Worm (Caenorhabditis elegans) whole organism, early embryonic: ENCODE results near the gene C10A4.13.

ENCODE experiments used
- B0310.2 ChIP-seq: sonication (generic microtip); optimal IDR thresholded peaks from 2 replicates; lab custom pipeline; 2016; ENCODE audit warnings: mild to moderate bottlenecking, missing genetic modification characterization, missing compliant biosample characterization
- F13C5.2 ChIP-seq: sonication (generic microtip); optimal IDR thresholded peaks from 2 replicates; lab custom pipeline; 2017; ENCODE audit warnings: mild to moderate bottlenecking, missing genetic modification characterization, inconsistent platforms, missing compliant biosample characterization
- aly-1 ChIP-seq: sonication (generic microtip); optimal IDR thresholded peaks from 2 replicates; lab custom pipeline; 2016; ENCODE audit warnings: missing genetic modification characterization, missing compliant biosample characterization
- ama-1 ChIP-seq: fragments of 150-350 bp; optimal IDR thresholded peaks from 2 replicates; lab custom pipeline; 2014
- ceh-13 ChIP-seq: fragments of 200-800 bp; sonication (Bioruptor generic); optimal IDR thresholded peaks from 2 replicates; lab custom pipeline; 2018; ENCODE audit warnings: mild to moderate bottlenecking, missing genetic modification characterization, missing compliant biosample characterization
- ceh-36 ChIP-seq: sonication (generic microtip); optimal IDR thresholded peaks from 2 replicates; lab custom pipeline; 2016; ENCODE audit warnings: missing genetic modification characterization, inconsistent platforms, missing compliant biosample characterization
- ets-7 ChIP-seq: sonication (generic microtip); optimal IDR thresholded peaks from 2 replicates; lab custom pipeline; 2016; ENCODE audit warnings: missing genotype, missing genetic modification characterization, missing compliant biosample characterization
- flt-1 ChIP-seq: fragments of 200-800 bp; sonication (Bioruptor generic); IDR thresholded peaks from 2 replicates; pipeline ENCODE4 v1.3.6; 2022; ENCODE audit warnings: missing genetic modification characterization, missing compliant biosample characterization
- hmbx-1 ChIP-seq: sonication (generic microtip); optimal IDR thresholded peaks from 2 replicates; lab custom pipeline; 2016; ENCODE audit warnings: mild to moderate bottlenecking, missing genetic modification characterization, missing compliant biosample characterization
- hmg-4 ChIP-seq: fragments of 200-800 bp; sonication (Bioruptor generic); optimal IDR thresholded peaks from 2 replicates; lab custom pipeline; 2018; ENCODE audit warnings: mild to moderate bottlenecking, missing genetic modification characterization, missing compliant biosample characterization
- hnd-1 ChIP-seq: sonication (generic microtip); optimal IDR thresholded peaks from 2 replicates; lab custom pipeline; 2016; ENCODE audit warnings: missing genetic modification characterization, missing compliant biosample characterization
- pes-1 ChIP-seq: fragments of 200-800 bp; sonication (Bioruptor generic); IDR thresholded peaks from 2 replicates; pipeline ENCODE4 v1.3.6; 2022; ENCODE audit warnings: missing genetic modification reagents, missing genetic modification characterization, missing compliant biosample characterization
- scrt-1 ChIP-seq: fragments of 200-800 bp; sonication (Bioruptor generic); IDR thresholded peaks from 2 replicates; pipeline ENCODE4 v1.3.6; 2022; ENCODE audit warnings: missing genetic modification characterization, missing compliant biosample characterization
- sea-1 ChIP-seq: fragments of 200-800 bp; sonication (Bioruptor generic); conservative IDR thresholded peaks from 2 replicates; pipeline ENCODE4 v1.3.6; 2022; ENCODE audit warnings: missing genetic modification characterization, missing compliant biosample characterization
- tbx-11 ChIP-seq: fragments of 200-800 bp; sonication (Bioruptor generic); IDR thresholded peaks from 2 replicates; pipeline ENCODE4 v1.3.6; 2022; ENCODE audit warnings: missing genetic modification characterization, missing compliant biosample characterization
- tbx-37 ChIP-seq: fragments of 200-800 bp; sonication (Bioruptor generic); conservative IDR thresholded peaks from 2 replicates; pipeline ENCODE4 v1.3.6; 2022; ENCODE audit warnings: missing genetic modification reagents, missing genetic modification characterization, missing compliant biosample characterization
- tra-4 ChIP-seq: sonication (generic microtip); optimal IDR thresholded peaks from 2 replicates; lab custom pipeline; 2017; ENCODE audit warnings: missing genetic modification characterization, missing compliant biosample characterization

The C10A4.13 gene

DNA sequence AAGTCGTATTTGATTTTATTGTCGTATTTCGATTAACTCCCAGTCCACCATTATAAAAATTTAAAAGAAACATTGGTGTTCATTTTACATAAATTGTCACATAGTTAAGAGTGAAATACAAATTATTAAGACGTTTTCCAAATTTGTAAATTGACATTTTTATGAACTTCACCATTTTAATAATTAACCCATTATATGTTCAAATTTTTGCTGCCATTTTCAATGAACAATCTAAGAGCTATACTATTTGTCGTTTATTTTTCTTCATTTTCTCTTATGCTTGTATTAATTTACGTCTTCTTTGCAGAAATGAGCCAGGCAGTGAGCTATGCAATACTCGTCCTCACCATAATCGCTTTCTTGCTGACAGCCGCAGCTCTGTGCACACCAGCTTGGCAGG is 33.3 kb upstream of the C10A4.13 start, which contains the start of gene clc-2:
clc-2 (plus strand) TSS at position 301 of the 400 bp plus-strand sequence.
- TF ChIP-seq hmg-4 (GFP tag; lab: Kevin White, UChicago) (no peak), F13C5.2 (no peak), ceh-36 (tag; lab: Kevin White, UChicago) (no peak), ceh-13 (no peak), tbx-37 (GFP tag; lab: Robert Waterston, UW) (no peak), scrt-1 (GFP tag; lab: Robert Waterston, UW) (no peak), tbx-11 (no peak), sea-1 (GFP tag; lab: Robert Waterston, UW) (no peak), pes-1 (no peak), tra-4 (tag; lab: Kevin White, UChicago) (no peak), B0310.2 (no peak), hnd-1 (no peak), flt-1 (GFP tag; lab: Robert Waterston, UW) (no peak), ama-1 (no peak), aly-1 (tag; lab: Kevin White, UChicago) (no peak), hmbx-1 (tag; lab: Kevin White, UChicago) (no peak), ets-7 (tag; lab: Kevin White, UChicago) (no peak)

DNA sequence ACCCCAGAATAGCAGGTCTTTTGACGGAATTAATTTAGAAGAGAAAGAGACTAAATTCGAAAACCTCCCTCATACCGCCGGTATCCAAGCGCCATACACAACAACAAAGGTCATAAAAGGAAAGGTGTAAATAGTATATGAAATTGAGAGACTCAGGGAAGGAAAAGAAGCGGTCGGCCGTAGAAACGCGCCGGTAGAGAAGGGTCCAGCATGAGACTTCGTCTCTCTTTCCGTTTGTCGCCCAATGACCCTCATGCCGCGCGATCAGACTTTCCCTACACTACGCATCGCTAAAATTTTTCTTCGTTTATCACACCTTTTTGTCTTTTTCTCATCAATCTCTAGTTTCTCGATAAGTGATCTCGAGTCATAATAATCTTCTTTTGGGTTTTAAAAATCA is 32.6 kb upstream of the C10A4.13 start:
- TF ChIP-seq sea-1 (GFP tag; lab: Robert Waterston, UW): no peak
- TF ChIP-seq F13C5.2: no peak
- no peak for TF ChIP-seq ceh-36 (tag; lab: Kevin White, UChicago)
- TF ChIP-seq ama-1: no peak
- no peak for TF ChIP-seq tra-4 (tag; lab: Kevin White, UChicago)
- TF ChIP-seq hmbx-1 (tag; lab: Kevin White, UChicago): no peak

DNA sequence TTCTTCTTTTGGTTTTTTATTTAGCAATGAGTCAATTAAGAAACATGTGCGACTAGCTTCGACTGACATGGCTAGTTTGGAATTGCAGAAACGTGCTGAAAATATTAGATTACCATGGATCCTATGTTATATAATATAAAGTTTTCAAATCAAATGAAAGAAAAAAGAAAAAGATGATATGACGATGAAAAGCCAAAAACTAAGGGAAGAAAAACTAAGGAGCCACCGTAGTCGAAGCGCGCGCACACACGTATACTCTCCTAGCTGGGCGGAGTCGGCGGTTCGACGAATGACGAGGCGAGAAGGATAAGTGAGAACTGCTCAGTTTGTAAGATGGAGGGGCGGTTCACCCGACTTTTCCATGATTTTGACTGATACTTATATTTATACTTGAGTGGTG is 27.0 kb upstream of the C10A4.13 start, which contains the start of gene mnm-2:
mnm-2 (minus strand) TSS at position 101 of the 400 bp plus-strand sequence.
- no peak for TF ChIP-seq scrt-1 (GFP tag; lab: Robert Waterston, UW)
- no peak for TF ChIP-seq aly-1 (tag; lab: Kevin White, UChicago)
- TF ChIP-seq hmg-4 (GFP tag; lab: Kevin White, UChicago): no peak
- no peak for TF ChIP-seq ets-7 (tag; lab: Kevin White, UChicago)
- no peak for TF ChIP-seq flt-1 (GFP tag; lab: Robert Waterston, UW)
- no peak for TF ChIP-seq F13C5.2
- no peak for TF ChIP-seq tbx-37 (GFP tag; lab: Robert Waterston, UW)
- no peak for TF ChIP-seq hmbx-1 (tag; lab: Kevin White, UChicago)
- TF ChIP-seq ceh-36 (tag; lab: Kevin White, UChicago): no peak

DNA sequence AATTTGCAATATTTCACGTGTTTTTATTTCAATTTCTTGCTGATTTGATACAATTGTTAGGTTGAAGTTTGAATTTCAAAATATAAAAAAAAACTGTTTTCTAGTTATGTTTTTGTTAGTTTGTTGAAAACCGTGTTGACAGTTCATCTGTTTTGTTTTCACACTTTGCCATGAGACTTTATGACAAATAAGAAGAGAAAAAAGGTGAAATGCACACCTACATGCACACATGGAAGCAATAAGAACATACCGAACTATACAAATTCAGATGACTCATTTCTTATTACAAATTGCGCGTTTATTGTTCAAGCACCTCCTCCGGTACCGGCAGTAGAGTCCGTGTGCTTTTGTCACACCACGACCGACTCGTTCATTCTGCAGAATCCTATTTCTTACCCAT is 22.7 kb upstream of the C10A4.13 start, which contains the start of gene C10A4.9:
C10A4.9 (plus strand) TSS at position 301 of the 400 bp plus-strand sequence.
- TF ChIP-seq tbx-37 (GFP tag; lab: Robert Waterston, UW) (no peak), hmg-4 (GFP tag; lab: Kevin White, UChicago) (no peak), aly-1 (tag; lab: Kevin White, UChicago) (no peak), hmbx-1 (tag; lab: Kevin White, UChicago) (no peak), tbx-11 (no peak), pes-1 (no peak), ceh-13 (no peak), B0310.2 (no peak), ama-1 (no peak)

DNA sequence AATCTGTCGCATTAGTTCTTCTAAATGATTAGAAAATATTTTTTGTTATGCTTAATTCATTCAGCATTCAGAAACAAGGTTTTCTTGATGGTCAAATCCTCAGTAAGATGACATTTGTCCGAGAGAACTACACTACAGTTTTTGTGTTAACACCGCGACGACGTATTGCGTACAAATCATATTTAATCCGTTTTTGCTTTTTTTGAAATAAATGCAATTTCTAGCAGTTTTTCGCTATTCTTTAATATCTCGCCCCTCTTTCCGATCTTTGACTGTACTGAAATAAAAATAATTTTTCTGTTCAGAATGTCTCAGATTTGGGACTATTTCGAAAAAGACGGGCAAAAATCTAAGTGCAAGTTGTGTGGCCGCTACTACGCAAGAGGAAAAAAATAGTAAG is 18.2 kb upstream of the C10A4.13 start, which contains the start of gene C10A4.1:
C10A4.1 (plus strand) TSS at position 301 of the 400 bp plus-strand sequence.
- TF ChIP-seq hmbx-1 (tag; lab: Kevin White, UChicago) (no peak), ama-1 (no peak), flt-1 (GFP tag; lab: Robert Waterston, UW) (no peak), ets-7 (tag; lab: Kevin White, UChicago) (no peak), ceh-13 (no peak)

DNA sequence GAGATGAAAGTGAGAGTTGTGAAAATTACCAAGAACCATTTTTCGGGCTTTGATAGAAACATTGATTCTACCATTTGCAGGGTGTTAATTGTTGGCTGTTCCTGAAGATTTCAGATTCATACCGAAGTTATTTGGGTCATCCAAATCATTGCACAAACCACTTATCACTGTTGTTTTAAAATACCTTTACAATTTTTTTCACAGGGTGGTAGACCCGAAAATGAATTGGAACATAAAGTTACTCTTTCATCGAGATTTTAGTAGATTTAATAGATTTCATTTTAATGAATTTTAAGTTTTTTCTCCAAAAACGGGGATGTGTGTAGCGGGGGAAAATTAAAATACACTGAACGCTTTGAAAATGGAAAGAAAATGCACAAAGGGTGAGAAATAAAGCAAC is 17.6 kb upstream of the C10A4.13 start, which contains the start of gene C10A4.7:
C10A4.7 (minus strand) TSS at position 101 of the 400 bp plus-strand sequence.
- TF ChIP-seq ets-7 (tag; lab: Kevin White, UChicago) (no peak), tbx-11 (no peak)

DNA sequence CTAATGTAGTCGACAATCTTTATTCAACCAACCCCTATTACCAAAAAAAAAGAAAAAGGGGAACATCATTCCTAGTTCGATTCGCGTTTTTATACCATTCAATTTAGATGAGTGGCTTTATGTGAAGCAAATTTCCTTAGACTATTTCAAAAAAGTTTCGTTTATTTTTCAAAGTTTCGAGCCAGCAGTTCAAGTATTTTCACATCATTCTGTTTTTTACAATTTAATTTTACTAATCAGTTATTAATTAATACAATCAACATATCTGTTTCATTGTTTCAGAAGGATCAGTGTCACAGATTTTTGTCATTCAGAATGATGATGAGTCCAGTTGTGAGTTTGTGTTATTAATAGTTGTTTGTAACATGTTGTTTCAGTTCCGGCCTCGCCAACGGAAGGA is 12.1 kb upstream of the C10A4.13 start, which contains the start of gene C10A4.2:
C10A4.2 (plus strand) TSS at position 301 of the 400 bp plus-strand sequence.
- no peak for TF ChIP-seq ceh-13
- no peak for TF ChIP-seq B0310.2
- TF ChIP-seq tra-4 (tag; lab: Kevin White, UChicago): no peak
- no peak for TF ChIP-seq scrt-1 (GFP tag; lab: Robert Waterston, UW)
- no peak for TF ChIP-seq ceh-36 (tag; lab: Kevin White, UChicago)
- no peak for TF ChIP-seq pes-1
- no peak for TF ChIP-seq sea-1 (GFP tag; lab: Robert Waterston, UW)
- TF ChIP-seq hnd-1: no peak
- TF ChIP-seq aly-1 (tag; lab: Kevin White, UChicago): no peak
- TF ChIP-seq tbx-11: no peak
- TF ChIP-seq flt-1 (GFP tag; lab: Robert Waterston, UW): no peak
- no peak for TF ChIP-seq hmbx-1 (tag; lab: Kevin White, UChicago)

DNA sequence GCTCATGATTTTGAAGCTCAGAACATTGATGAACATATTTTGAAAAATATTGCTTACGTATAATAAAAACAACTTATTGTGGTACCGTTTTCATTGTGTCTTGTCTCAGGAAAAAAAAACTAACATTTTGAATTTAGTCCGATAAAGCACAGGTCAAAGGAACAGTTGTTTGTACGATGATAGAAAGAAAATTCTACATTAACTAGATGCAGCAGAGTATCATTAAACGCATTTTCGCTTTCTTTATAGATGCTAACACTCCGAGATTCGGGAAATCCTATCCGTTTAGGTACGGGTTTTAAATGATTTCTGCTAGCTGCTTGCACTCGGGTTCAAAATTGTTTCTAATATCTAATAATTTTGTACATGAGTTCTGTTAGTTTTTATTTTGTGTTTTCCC is 11.2 kb upstream of the C10A4.13 start:
- no peak for TF ChIP-seq sea-1 (GFP tag; lab: Robert Waterston, UW)
- TF ChIP-seq hmg-4 (GFP tag; lab: Kevin White, UChicago): no peak
- no peak for TF ChIP-seq F13C5.2
- TF ChIP-seq hmbx-1 (tag; lab: Kevin White, UChicago): no peak
- no peak for TF ChIP-seq pes-1
- no peak for TF ChIP-seq B0310.2

DNA sequence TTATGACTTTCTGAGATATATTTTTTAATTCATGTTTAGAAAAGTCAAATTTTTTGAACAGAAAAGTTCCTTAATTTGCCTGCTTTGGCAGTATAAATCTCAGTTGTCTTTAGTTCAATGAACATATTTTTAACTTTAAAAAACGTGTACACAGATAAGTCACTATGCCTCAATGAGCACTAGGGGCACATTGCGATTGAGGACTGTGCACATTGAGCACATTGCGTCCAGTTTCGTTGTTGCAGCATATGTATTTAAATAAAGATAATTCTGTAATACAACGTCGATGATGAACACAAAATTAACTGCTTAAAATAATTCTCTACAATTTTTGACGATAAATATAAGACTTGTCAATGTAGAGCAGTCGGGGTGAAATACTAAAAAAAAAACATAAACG is 9.9 kb upstream of the C10A4.13 start:
- no peak for TF ChIP-seq tbx-11
- no peak for TF ChIP-seq aly-1 (tag; lab: Kevin White, UChicago)
- no peak for TF ChIP-seq hmbx-1 (tag; lab: Kevin White, UChicago)
- TF ChIP-seq tra-4 (tag; lab: Kevin White, UChicago): no peak
- no peak for TF ChIP-seq ama-1
- no peak for TF ChIP-seq ceh-13
- TF ChIP-seq F13C5.2: no peak
- no peak for TF ChIP-seq hnd-1
- TF ChIP-seq tbx-37 (GFP tag; lab: Robert Waterston, UW): no peak
- no peak for TF ChIP-seq ets-7 (tag; lab: Kevin White, UChicago)
- TF ChIP-seq pes-1: no peak
- no peak for TF ChIP-seq flt-1 (GFP tag; lab: Robert Waterston, UW)
- no peak for TF ChIP-seq scrt-1 (GFP tag; lab: Robert Waterston, UW)
- no peak for TF ChIP-seq hmg-4 (GFP tag; lab: Kevin White, UChicago)
- TF ChIP-seq sea-1 (GFP tag; lab: Robert Waterston, UW): no peak
- no peak for TF ChIP-seq ceh-36 (tag; lab: Kevin White, UChicago)
- no peak for TF ChIP-seq B0310.2
